Worm (Caenorhabditis elegans) whole organism, L4/young adult: ENCODE measurements around the gene T12G3.2.

Experiments used
- dao-5 ChIP-seq: sonication (generic microtip); optimal IDR thresholded peaks from 2 replicates; lab custom pipeline; 2016; ENCODE audit warnings: missing genotype, missing genetic modification characterization, moderate library complexity, missing compliant biosample characterization
- him-1 ChIP-seq: sonication (generic microtip); optimal IDR thresholded peaks from 2 replicates; lab custom pipeline; 2016; ENCODE audit warnings: missing genotype, missing genetic modification reagents, missing genetic modification characterization, missing compliant biosample characterization

- TF ChIP-seq him-1 (tag; lab: Kevin White, UChicago) (no peak), dao-5 (tag; lab: Kevin White, UChicago) (no peak)
Observed at ce11 chrIV:12051049-12051792, 4.5 kb upstream of the T12G3.2 start, which contains the start of the genes bre-5 and spt-5.
